Fruit fly (Drosophila melanogaster) whole organism, prepupa: Measurements from ENCODE around the gene CG14259.

Experiments used
- CG11902 ChIP-seq: fragments of 200-800 bp; sonication (Bioruptor generic); optimal IDR thresholded peaks from 3 replicates; lab custom pipeline; 2016; ENCODE audit warnings: missing biosample characterization, missing genetic modification characterization
- CG15336 ChIP-seq: fragments of 200-800 bp; sonication (Bioruptor generic); IDR thresholded peaks from 2 replicates; pipeline ENCODE4 v1.3.6; 2022; ENCODE audit warnings: missing biosample characterization, missing genetic modification characterization
- CG16779 ChIP-seq: fragments of 200-800 bp; sonication (Bioruptor generic); optimal IDR thresholded peaks from 3 replicates; lab custom pipeline; 2017; ENCODE audit warnings: missing biosample characterization, mild to moderate bottlenecking, missing genetic modification characterization
- CG32006 ChIP-seq: fragments of 200-800 bp; sonication (Bioruptor generic); optimal IDR thresholded peaks from 3 replicates; lab custom pipeline; 2017; ENCODE audit warnings: missing biosample characterization, mild to moderate bottlenecking, missing genetic modification characterization
- CG6276 ChIP-seq: fragments of 200-800 bp; sonication (Bioruptor generic); optimal IDR thresholded peaks from 2 replicates; lab custom pipeline; 2017; ENCODE audit warnings: missing biosample characterization, mild to moderate bottlenecking, missing genetic modification characterization
- Ets21C ChIP-seq: fragments of 200-800 bp; sonication (Bioruptor generic); optimal IDR thresholded peaks from 3 replicates; lab custom pipeline; 2016; ENCODE audit warnings: missing biosample characterization, missing genetic modification characterization
- Hr38 ChIP-seq: sonication (Bioruptor generic); optimal IDR thresholded peaks from 2 replicates; lab custom pipeline; 2016; ENCODE audit warnings: missing biosample characterization, missing genetic modification characterization
- Sox102F ChIP-seq: fragments of 200-800 bp; sonication (Bioruptor generic); optimal IDR thresholded peaks from 2 replicates; lab custom pipeline; 2016; ENCODE audit warnings: missing biosample characterization, mild to moderate bottlenecking, missing genetic modification characterization
- cyc ChIP-seq: fragments of 200-800 bp; sonication (Bioruptor generic); optimal IDR thresholded peaks from 3 replicates; lab custom pipeline; 2016; ENCODE audit warnings: missing biosample characterization, missing genetic modification characterization
- lz ChIP-seq: fragments of 200-800 bp; sonication (Bioruptor generic); optimal IDR thresholded peaks from 3 replicates; lab custom pipeline; 2016; ENCODE audit warnings: missing biosample characterization, missing genetic modification characterization

- TF ChIP-seq CG15336 (no peak), Hr38 (GFP tag; lab: Kevin White, UChicago) (no peak), cyc (GFP tag; lab: Kevin White, UChicago) (no peak), Ets21C (GFP tag; lab: Kevin White, UChicago) (no peak), CG11902 (GFP tag; lab: Kevin White, UChicago) (no peak), CG6276 (GFP tag; lab: Kevin White, UChicago) (no peak), CG16779 (tag; lab: Kevin White, UChicago) (no peak), CG32006 (GFP tag; lab: Kevin White, UChicago) (no peak), lz (GFP tag; lab: Kevin White, UChicago) (no peak), Sox102F (no peak)
Observed at dm6 chr3R:27082752-27083151, 11.6 kb upstream of the CG14259 start.
